Worm (Caenorhabditis elegans) whole organism, L3 larva: ENCODE measurements around the gene elc-1.
A peak's percentile ranks its signal among the peaks of the same experiment; 100 is the strongest.

ENCODE experiments used
- R02D3.7 ChIP-seq: fragments of 150-350 bp; optimal IDR thresholded peaks from 2 replicates; lab custom pipeline; 2014; ENCODE audit warnings: missing biosample characterization, missing genetic modification characterization
- ZK546.5 ChIP-seq: sonication (generic microtip); optimal IDR thresholded peaks from 2 replicates; lab custom pipeline; 2017; ENCODE audit warnings: missing biosample characterization, missing genetic modification characterization
- aly-2 ChIP-seq: fragments of 150-350 bp; optimal IDR thresholded peaks from 2 replicates; lab custom pipeline; 2014; ENCODE audit warnings: missing biosample characterization, missing genetic modification characterization
- ama-1 ChIP-seq: fragments of 150-350 bp; optimal IDR thresholded peaks from 2 replicates; lab custom pipeline; 2018
- ceh-28 ChIP-seq: fragments of 150-350 bp; optimal IDR thresholded peaks from 2 replicates; lab custom pipeline; 2014; ENCODE audit warnings: missing biosample characterization, missing genetic modification reagents, missing genetic modification characterization
- ceh-82 ChIP-seq: fragments of 150-350 bp; optimal IDR thresholded peaks from 2 replicates; lab custom pipeline; 2014; ENCODE audit warnings: missing biosample characterization, missing genetic modification characterization
- egl-27 ChIP-seq: sonication (generic microtip); optimal IDR thresholded peaks from 4 replicates; lab custom pipeline; 2017; ENCODE audit warnings: missing biosample characterization, missing genetic modification reagents, missing genetic modification characterization
- egl-5 ChIP-seq: fragments of 150-350 bp; optimal IDR thresholded peaks from 2 replicates; lab custom pipeline; 2017; ENCODE audit warnings: missing biosample characterization, missing genetic modification reagents, missing genetic modification characterization, inconsistent platforms
- elt-1 ChIP-seq: fragments of 150-350 bp; optimal IDR thresholded peaks from 2 replicates; lab custom pipeline; 2014; ENCODE audit warnings: missing biosample characterization, missing genetic modification characterization
- elt-2 ChIP-seq: sonication (generic microtip); optimal IDR thresholded peaks from 2 replicates; lab custom pipeline; 2016; ENCODE audit warnings: missing genetic modification reagents, mild to moderate bottlenecking, missing genetic modification characterization, missing compliant biosample characterization
- elt-3 ChIP-seq, 3 experiments: fragments of 150-350 bp in 1 of 3; sonication (generic microtip) in 2 of 3; optimal IDR thresholded peaks; 2 replicates in 2 of 3; 4 replicates in 1 of 3; lab custom pipeline; 2014 to 2017; ENCODE audit warnings: missing biosample characterization in 3 of 3, missing genetic modification characterization in 3 of 3
- eor-1 ChIP-seq, 2 experiments: fragments of 150-350 bp; optimal IDR thresholded peaks; 2 replicates each; lab custom pipeline; 2014 to 2018; ENCODE audit warnings: missing biosample characterization in 2 of 2, missing genetic modification characterization in 2 of 2
- fkh-10 ChIP-seq: sonication (generic microtip); optimal IDR thresholded peaks from 2 replicates; lab custom pipeline; 2017; ENCODE audit warnings: missing biosample characterization, missing genetic modification reagents, missing genetic modification characterization
- hmg-11 ChIP-seq: sonication (generic microtip); optimal IDR thresholded peaks from 2 replicates; lab custom pipeline; 2016; ENCODE audit warnings: missing genetic modification characterization, missing compliant biosample characterization
- jun-1 ChIP-seq: fragments of 150-350 bp; optimal IDR thresholded peaks from 2 replicates; lab custom pipeline; 2014; ENCODE audit warnings: missing biosample characterization, missing genetic modification reagents, missing genetic modification characterization
- lin-15B ChIP-seq: fragments of 150-350 bp; optimal IDR thresholded peaks from 2 replicates; lab custom pipeline; 2014; ENCODE audit warnings: missing biosample characterization, missing genetic modification characterization
- lin-39 ChIP-seq: fragments of 150-350 bp; optimal IDR thresholded peaks from 2 replicates; lab custom pipeline; 2018; ENCODE audit warnings: missing biosample characterization, missing genetic modification reagents, missing genetic modification characterization
- lsy-12 ChIP-seq: sonication (generic microtip); optimal IDR thresholded peaks from 2 replicates; lab custom pipeline; 2016; ENCODE audit warnings: mild to moderate bottlenecking, missing genetic modification characterization, missing compliant biosample characterization
- mdl-1 ChIP-seq: fragments of 150-350 bp; optimal IDR thresholded peaks from 2 replicates; lab custom pipeline; 2014; ENCODE audit warnings: missing biosample characterization, missing genetic modification characterization
- nfya-1 ChIP-seq: sonication (generic microtip); optimal IDR thresholded peaks from 2 replicates; lab custom pipeline; 2017; ENCODE audit warnings: missing genetic modification characterization, mild to moderate bottlenecking, missing compliant biosample characterization, antibody characterized with exemption, moderate library complexity; ENCODE audit not compliant: insufficient read depth
- nhr-11 ChIP-seq: fragments of 150-350 bp; optimal IDR thresholded peaks from 2 replicates; lab custom pipeline; 2014; ENCODE audit warnings: missing biosample characterization, missing genetic modification characterization
- nhr-23 ChIP-seq: fragments of 150-350 bp; optimal IDR thresholded peaks from 2 replicates; lab custom pipeline; 2014; ENCODE audit warnings: missing biosample characterization, missing genetic modification reagents, missing genetic modification characterization
- nhr-237 ChIP-seq: fragments of 150-350 bp; optimal IDR thresholded peaks from 2 replicates; lab custom pipeline; 2014; ENCODE audit warnings: missing biosample characterization, missing genetic modification characterization
- nhr-25 ChIP-seq: sonication (generic microtip); optimal IDR thresholded peaks from 2 replicates; lab custom pipeline; 2017; ENCODE audit warnings: missing biosample characterization, missing genetic modification characterization
- nhr-28 ChIP-seq: fragments of 150-350 bp; optimal IDR thresholded peaks from 2 replicates; lab custom pipeline; 2014; ENCODE audit warnings: missing biosample characterization, missing genetic modification characterization
- nhr-67 ChIP-seq: fragments of 150-350 bp; optimal IDR thresholded peaks from 2 replicates; lab custom pipeline; 2014; ENCODE audit warnings: missing biosample characterization, missing genetic modification characterization
- nhr-76 ChIP-seq: fragments of 150-350 bp; sonication (generic microtip); optimal IDR thresholded peaks from 5 replicates; lab custom pipeline; 2014; ENCODE audit warnings: missing biosample characterization, missing genetic modification characterization
- nhr-77 ChIP-seq: fragments of 150-350 bp; optimal IDR thresholded peaks from 2 replicates; lab custom pipeline; 2014; ENCODE audit warnings: missing biosample characterization, missing genetic modification characterization
- pha-4 ChIP-seq: fragments of 150-350 bp; optimal IDR thresholded peaks from 2 replicates; lab custom pipeline; 2014; ENCODE audit warnings: missing biosample characterization, missing genetic modification reagents, missing genetic modification characterization
- pqm-1 ChIP-seq: fragments of 150-350 bp; optimal IDR thresholded peaks from 2 replicates; lab custom pipeline; 2017; ENCODE audit warnings: missing biosample characterization, missing genetic modification characterization, inconsistent platforms
- skn-1 ChIP-seq: fragments of 150-350 bp; optimal IDR thresholded peaks from 2 replicates; lab custom pipeline; 2014; ENCODE audit warnings: missing biosample characterization, missing genetic modification characterization
- tbx-2 ChIP-seq: sonication (generic microtip); optimal IDR thresholded peaks from 2 replicates; lab custom pipeline; 2016; ENCODE audit warnings: mild to moderate bottlenecking, missing genetic modification characterization, missing compliant biosample characterization
- unc-39 ChIP-seq: sonication (generic microtip); optimal IDR thresholded peaks from 4 replicates; lab custom pipeline; 2017; ENCODE audit warnings: missing biosample characterization, missing genetic modification characterization
- unc-62 ChIP-seq: fragments of 150-350 bp; sonication (generic microtip); optimal IDR thresholded peaks from 4 replicates; lab custom pipeline; 2014; ENCODE audit warnings: missing biosample characterization, missing genetic modification reagents, missing genetic modification characterization
- zag-1 ChIP-seq: fragments of 150-350 bp; optimal IDR thresholded peaks from 2 replicates; lab custom pipeline; 2014; ENCODE audit warnings: missing biosample characterization, missing genetic modification characterization
- ztf-11 ChIP-seq: fragments of 150-350 bp; optimal IDR thresholded peaks from 2 replicates; lab custom pipeline; 2014; ENCODE audit warnings: missing biosample characterization, missing genetic modification characterization
- ztf-4 ChIP-seq: fragments of 150-350 bp; optimal IDR thresholded peaks from 2 replicates; lab custom pipeline; 2014; ENCODE audit warnings: missing biosample characterization, missing genetic modification characterization

elc-1 gene

ce11 chrIII:1436738-1437137 is 19.7 kb upstream of the elc-1 start:
- TF ChIP-seq aly-2 = no peak
- TF ChIP-seq nhr-28 (tag; lab: Kevin White, UChicago) = no peak
- no peak for TF ChIP-seq nhr-11 (tag; lab: Kevin White, UChicago)
- no peak for TF ChIP-seq R02D3.7 (tag; lab: Kevin White, UChicago)
- TF ChIP-seq ceh-82 (tag; lab: Kevin White, UChicago) = no peak
- peak; percentile 99 for TF ChIP-seq nfya-1
- TF ChIP-seq, all 47 proteins: peak for 1

ce11 chrIII:1429920-1430437 is 13.0 kb upstream of the elc-1 start:
- peak; percentile 49 for TF ChIP-seq elt-1
- peak; percentile 56 for TF ChIP-seq hmg-11 (tag; lab: Kevin White, UChicago)
- peak; percentile 56 for TF ChIP-seq nfya-1
- TF ChIP-seq egl-5 (tag; lab: Kevin White, UChicago) = no peak

- TF ChIP-seq egl-27 (tag; lab: Kevin White, UChicago) = no peak
- peak; percentile 45 for TF ChIP-seq ceh-28
These were observed 12.3 kb upstream of the elc-1 start for ce11 chrIII:1429275-1429674.

ce11 chrIII:1428448-1428847 is 11.5 kb upstream of the elc-1 start:
- TF ChIP-seq egl-27 (tag; lab: Kevin White, UChicago) = no peak
- TF ChIP-seq nhr-237 (tag; lab: Kevin White, UChicago) = no peak
- TF ChIP-seq elt-2 (tag; lab: Kevin White, UChicago) = no peak
- TF ChIP-seq unc-39 (tag; lab: Kevin White, UChicago) = no peak
- no peak for TF ChIP-seq nhr-23 (tag; lab: Kevin White, UChicago)
- TF ChIP-seq ama-1 = no peak
- no peak for TF ChIP-seq nhr-11 (tag; lab: Kevin White, UChicago)
- TF ChIP-seq pha-4 (tag; lab: Kevin White, UChicago) = no peak
- TF ChIP-seq nhr-67 (tag; lab: Kevin White, UChicago) = no peak
- TF ChIP-seq ZK546.5 (tag; lab: Kevin White, UChicago) = no peak
- TF ChIP-seq aly-2 = no peak
- TF ChIP-seq lin-15B (tag; lab: Kevin White, UChicago) = no peak
- TF ChIP-seq ztf-11 = no peak
- TF ChIP-seq lsy-12 (tag; lab: Kevin White, UChicago) = no peak
- TF ChIP-seq nhr-77 (tag; lab: Kevin White, UChicago) = no peak
- no peak for TF ChIP-seq nhr-25 (tag; lab: Kevin White, UChicago)
- no peak for TF ChIP-seq nhr-76 (tag; lab: Kevin White, UChicago)

ce11 chrIII:1427126-1427525 is 10.1 kb upstream of the elc-1 start, which contains the start of gene lelo-2:
Gene lelo-2 (minus strand): TSS chrIII:1427226.
- no peak for TF ChIP-seq ZK546.5 (tag; lab: Kevin White, UChicago)
- no peak for TF ChIP-seq ceh-28
- TF ChIP-seq lin-39 (tag; lab: Kevin White, UChicago) = no peak

ce11 chrIII:1424305-1424704 is 7.3 kb upstream of the elc-1 start:
- peak; percentile 73 for TF ChIP-seq lsy-12 (tag; lab: Kevin White, UChicago)
- no peak for TF ChIP-seq nhr-76 (tag; lab: Kevin White, UChicago)
- TF ChIP-seq zag-1 = peak; percentile 6
- no peak for TF ChIP-seq R02D3.7 (tag; lab: Kevin White, UChicago)
- TF ChIP-seq elt-1 = no peak
- peak; percentile 77 for TF ChIP-seq skn-1 (tag; lab: Kevin White, UChicago)
- no peak for TF ChIP-seq egl-27 (tag; lab: Kevin White, UChicago)
- peak; percentile 94 for TF ChIP-seq lin-15B (tag; lab: Kevin White, UChicago)
- TF ChIP-seq aly-2 = no peak
- TF ChIP-seq unc-62 (GFP tag; lab: Kevin White, UChicago) = no peak
- TF ChIP-seq ztf-4 = no peak
- TF ChIP-seq ceh-82 (tag; lab: Kevin White, UChicago) = peak; percentile 13
- TF ChIP-seq mdl-1 = no peak
- TF ChIP-seq nfya-1 = peak; percentile 78
- peak; percentile 1 for TF ChIP-seq pqm-1 (tag; lab: Kevin White, UChicago)
- peak; percentile 53 for TF ChIP-seq pha-4 (tag; lab: Kevin White, UChicago)
- TF ChIP-seq ztf-11 = no peak
- no peak for TF ChIP-seq eor-1 (tag; optimal IDR thresholded peaks at IDR 0.05; lab: Kevin White, UChicago)
- peak; percentile 94 for TF ChIP-seq hmg-11 (tag; lab: Kevin White, UChicago)
- peak; percentile 71 for TF ChIP-seq jun-1
- TF ChIP-seq unc-39 (tag; lab: Kevin White, UChicago) = no peak
- no peak for TF ChIP-seq nhr-28 (tag; lab: Kevin White, UChicago)
- peak; percentile 25 for TF ChIP-seq tbx-2 (tag; lab: Kevin White, UChicago)
- TF ChIP-seq nhr-77 (tag; lab: Kevin White, UChicago) = no peak
- peak; percentile 6 for TF ChIP-seq nhr-25 (tag; lab: Kevin White, UChicago)
- TF ChIP-seq elt-3 (tag; optimal IDR thresholded peaks at IDR 0.05; lab: Kevin White, UChicago) = no peak
- peak; percentile 84 for TF ChIP-seq lin-39 (tag; lab: Kevin White, UChicago)
- TF ChIP-seq nhr-23 (tag; lab: Kevin White, UChicago) = peak; percentile 24
- peak; percentile 35 for TF ChIP-seq elt-2 (tag; lab: Kevin White, UChicago)
- TF ChIP-seq fkh-10 = peak; percentile 7
